Worm (Caenorhabditis elegans) whole organism, L4 larva: ENCODE measurements around the gene F17E5.2.
A peak's percentile ranks its signal among the peaks of the same experiment; 100 is the strongest.

Experiments
- D1046.2 ChIP-seq: fragments of 200-800 bp; sonication (Bioruptor generic); IDR thresholded peaks from 2 replicates; pipeline ENCODE4 v1.3.6; 2022; ENCODE audit warnings: missing genetic modification characterization, missing compliant biosample characterization
- F37D6.2 ChIP-seq: sonication (generic microtip); optimal IDR thresholded peaks from 2 replicates; lab custom pipeline; 2016; ENCODE audit warnings: mild to moderate bottlenecking, missing genetic modification characterization, missing compliant biosample characterization
- F44E2.7 ChIP-seq: fragments of 200-800 bp; sonication (Bioruptor generic); IDR thresholded peaks from 2 replicates; pipeline ENCODE4 v2.1.2; 2022; ENCODE audit warnings: missing genetic modification characterization, missing compliant biosample characterization
- R02D3.7 ChIP-seq: fragments of 150-350 bp; sonication (generic microtip); optimal IDR thresholded peaks from 3 replicates; lab custom pipeline; 2014; ENCODE audit warnings: missing biosample characterization, missing genetic modification characterization
- T20F7.1 ChIP-seq: fragments of 200-800 bp; sonication (Bioruptor generic); optimal IDR thresholded peaks from 2 replicates; lab custom pipeline; 2018; ENCODE audit warnings: mild to moderate bottlenecking, missing genetic modification characterization, missing compliant biosample characterization
- T26A8.4 ChIP-seq: fragments of 200-800 bp; sonication (Bioruptor generic); IDR thresholded peaks from 2 replicates; pipeline ENCODE4 v1.3.6; 2022; ENCODE audit warnings: missing genetic modification characterization, missing compliant biosample characterization
- Y105C5A.15 ChIP-seq: fragments of 200-800 bp; sonication (Bioruptor generic); IDR thresholded peaks from 2 replicates; pipeline ENCODE4 v1.3.6; 2022; ENCODE audit warnings: missing genetic modification characterization, missing compliant biosample characterization
- Y5F2A.4 ChIP-seq: fragments of 200-800 bp; sonication (Bioruptor generic); optimal IDR thresholded peaks from 2 replicates; lab custom pipeline; 2018; ENCODE audit warnings: mild to moderate bottlenecking, missing genetic modification characterization, missing compliant biosample characterization
- arid-1 ChIP-seq: fragments of 200-800 bp; sonication (Bioruptor generic); conservative IDR thresholded peaks from 2 replicates; pipeline ENCODE4 v1.3.6; 2022; ENCODE audit warnings: missing genetic modification reagents, missing genetic modification characterization, missing compliant biosample characterization
- attf-4 ChIP-seq: sonication (generic microtip); optimal IDR thresholded peaks from 3 replicates; lab custom pipeline; 2017; ENCODE audit warnings: missing biosample characterization, missing genetic modification characterization
- ceh-62 ChIP-seq: sonication (generic microtip); optimal IDR thresholded peaks from 2 replicates; lab custom pipeline; 2017; ENCODE audit warnings: missing biosample characterization, missing genetic modification characterization
- ceh-82 ChIP-seq: sonication (generic microtip); optimal IDR thresholded peaks from 2 replicates; lab custom pipeline; 2017; ENCODE audit warnings: missing biosample characterization, missing genetic modification characterization
- ces-1 ChIP-seq: fragments of 150-350 bp; sonication (generic microtip); optimal IDR thresholded peaks from 4 replicates; lab custom pipeline; 2014; ENCODE audit warnings: missing biosample characterization, missing genetic modification reagents, missing genetic modification characterization
- cey-2 ChIP-seq: sonication (generic microtip); optimal IDR thresholded peaks from 3 replicates; lab custom pipeline; 2017; ENCODE audit warnings: missing genetic modification characterization, mild to moderate bottlenecking, missing compliant biosample characterization, antibody characterized with exemption, borderline replicate concordance; ENCODE audit not compliant: insufficient read depth
- daf-16 ChIP-seq, 3 experiments: sonication (generic microtip); optimal IDR thresholded peaks; 2 replicates each; lab custom pipeline; 2016 to 2017; ENCODE audit warnings: missing genetic modification characterization in 3 of 3, missing genetic modification reagents in 3 of 3, mild to moderate bottlenecking in 2 of 3, missing compliant biosample characterization in 2 of 3, missing biosample characterization in 1 of 3, moderate library complexity in 1 of 3
- dmd-6 ChIP-seq: fragments of 200-800 bp; sonication (Bioruptor generic); IDR thresholded peaks from 2 replicates; pipeline ENCODE4 v1.3.6; 2022; ENCODE audit warnings: missing genetic modification reagents, missing genetic modification characterization, missing compliant biosample characterization
- egl-43 ChIP-seq: fragments of 200-800 bp; sonication (Bioruptor generic); IDR thresholded peaks from 2 replicates; pipeline ENCODE4 v1.3.6; 2022; ENCODE audit warnings: missing genetic modification reagents, missing genetic modification characterization, missing compliant biosample characterization
- fkh-10 ChIP-seq: fragments of 150-350 bp; optimal IDR thresholded peaks from 2 replicates; lab custom pipeline; 2014; ENCODE audit warnings: missing biosample characterization, missing genetic modification reagents, missing genetic modification characterization
- gei-8 ChIP-seq: fragments of 200-800 bp; sonication (Bioruptor generic); optimal IDR thresholded peaks from 2 replicates; lab custom pipeline; 2018; ENCODE audit warnings: mild to moderate bottlenecking, missing genetic modification characterization, missing compliant biosample characterization
- hlh-11 ChIP-seq: fragments of 200-800 bp; sonication (Bioruptor generic); optimal IDR thresholded peaks from 2 replicates; lab custom pipeline; 2018; ENCODE audit warnings: mild to moderate bottlenecking, missing genetic modification characterization, missing compliant biosample characterization
- hlh-30 ChIP-seq: sonication (generic microtip); optimal IDR thresholded peaks from 2 replicates; lab custom pipeline; 2017; ENCODE audit warnings: antibody characterized with exemption, mild to moderate bottlenecking, missing genetic modification characterization, missing compliant biosample characterization; ENCODE audit not compliant: insufficient read depth
- lin-15B ChIP-seq: fragments of 150-350 bp; sonication (generic microtip); optimal IDR thresholded peaks from 3 replicates; lab custom pipeline; 2014; ENCODE audit warnings: missing biosample characterization, missing genetic modification characterization
- lin-29 ChIP-seq: fragments of 200-800 bp; sonication (Bioruptor generic); IDR thresholded peaks from 2 replicates; pipeline ENCODE4 v1.3.6; 2022; ENCODE audit warnings: missing genetic modification reagents, missing genetic modification characterization, missing compliant biosample characterization
- lsy-2 ChIP-seq, 2 experiments: fragments of 150-350 bp in 1 of 2; sonication (generic microtip) in 1 of 2; optimal IDR thresholded peaks; 2 replicates each; lab custom pipeline; 2014 to 2017; ENCODE audit warnings: missing biosample characterization in 2 of 2, missing genetic modification characterization in 2 of 2
- madf-5 ChIP-seq, 2 experiments: fragments of 200-800 bp; sonication (Bioruptor generic); IDR thresholded peaks; 2 replicates each; pipeline ENCODE4 v1.3.6; 2022; ENCODE audit warnings: missing compliant biosample characterization in 2 of 2, missing genetic modification characterization in 2 of 2
- mdl-1 ChIP-seq, 2 experiments: fragments of 150-350 bp in 1 of 2; sonication (generic microtip) in 1 of 2; optimal IDR thresholded peaks; 2 replicates each; lab custom pipeline; 2014 to 2017; ENCODE audit warnings: missing biosample characterization in 2 of 2, missing genetic modification characterization in 2 of 2
- mdt-29 ChIP-seq: fragments of 200-800 bp; sonication (Bioruptor generic); IDR thresholded peaks from 2 replicates; pipeline ENCODE4 v1.3.6; 2022; ENCODE audit warnings: missing genetic modification reagents, missing genetic modification characterization, missing compliant biosample characterization
- mes-2 ChIP-seq: sonication (generic microtip); optimal IDR thresholded peaks from 2 replicates; lab custom pipeline; 2016; ENCODE audit warnings: missing genotype, mild to moderate bottlenecking, missing genetic modification characterization, missing compliant biosample characterization; ENCODE audit not compliant: poor library complexity, severe bottlenecking
- nhr-10 ChIP-seq: fragments of 150-350 bp; optimal IDR thresholded peaks from 2 replicates; lab custom pipeline; 2014; ENCODE audit warnings: missing biosample characterization, missing genetic modification characterization
- nhr-102 ChIP-seq: sonication (generic microtip); optimal IDR thresholded peaks from 2 replicates; lab custom pipeline; 2016; ENCODE audit warnings: mild to moderate bottlenecking, missing genetic modification characterization, moderate library complexity, missing compliant biosample characterization
- nhr-237 ChIP-seq: sonication (generic microtip); optimal IDR thresholded peaks from 2 replicates; lab custom pipeline; 2017; ENCODE audit warnings: missing biosample characterization, missing genetic modification characterization
- nhr-25 ChIP-seq: sonication (generic microtip); optimal IDR thresholded peaks from 2 replicates; lab custom pipeline; 2017; ENCODE audit warnings: missing genetic modification characterization, mild to moderate bottlenecking, missing compliant biosample characterization, antibody characterized with exemption, moderate library complexity, borderline replicate concordance; ENCODE audit not compliant: insufficient read depth
- nhr-28 ChIP-seq: fragments of 150-350 bp; optimal IDR thresholded peaks from 2 replicates; lab custom pipeline; 2014; ENCODE audit warnings: missing biosample characterization, missing genetic modification characterization
- nhr-41 ChIP-seq: fragments of 200-800 bp; sonication (Bioruptor generic); IDR thresholded peaks from 2 replicates; pipeline ENCODE4 v1.3.6; 2022; ENCODE audit warnings: missing genetic modification reagents, missing genetic modification characterization, missing compliant biosample characterization
- nhr-76 ChIP-seq: fragments of 150-350 bp; optimal IDR thresholded peaks from 2 replicates; lab custom pipeline; 2014; ENCODE audit warnings: missing biosample characterization, missing genetic modification characterization
- nhr-77 ChIP-seq: fragments of 150-350 bp; optimal IDR thresholded peaks from 2 replicates; lab custom pipeline; 2014; ENCODE audit warnings: missing biosample characterization, missing genetic modification characterization
- php-3 ChIP-seq: fragments of 200-800 bp; sonication (Bioruptor generic); IDR thresholded peaks from 2 replicates; pipeline ENCODE4 v1.3.6; 2022; ENCODE audit warnings: missing genetic modification reagents, missing genetic modification characterization, missing compliant biosample characterization
- sdz-12 ChIP-seq: fragments of 200-800 bp; sonication (Bioruptor generic); optimal IDR thresholded peaks from 2 replicates; lab custom pipeline; 2018; ENCODE audit warnings: mild to moderate bottlenecking, missing genetic modification characterization, missing compliant biosample characterization
- skn-1 ChIP-seq: fragments of 150-350 bp; optimal IDR thresholded peaks from 2 replicates; lab custom pipeline; 2014; ENCODE audit warnings: missing biosample characterization, missing genetic modification characterization
- unc-130 ChIP-seq: sonication (generic microtip); optimal IDR thresholded peaks from 2 replicates; lab custom pipeline; 2016; ENCODE audit warnings: missing genetic modification reagents, missing genetic modification characterization, missing compliant biosample characterization
- unc-39 ChIP-seq: sonication (generic microtip); optimal IDR thresholded peaks from 2 replicates; lab custom pipeline; 2017; ENCODE audit warnings: missing biosample characterization, missing genetic modification characterization
- unc-62 ChIP-seq, 3 experiments: fragments of 150-350 bp in 1 of 3; sonication (generic microtip); optimal IDR thresholded peaks in 2 of 3; peaks in 1 of 3; 1 replicate in 1 of 3; 2 replicates in 2 of 3; lab custom pipeline; 2014 to 2017; ENCODE audit warnings: missing biosample characterization in 3 of 3, missing genetic modification characterization in 3 of 3, missing genetic modification reagents in 3 of 3, missing genotype in 1 of 3
- vab-7 ChIP-seq: fragments of 200-800 bp; sonication (Bioruptor generic); IDR thresholded peaks from 2 replicates; pipeline ENCODE4 v1.3.6; 2022; ENCODE audit warnings: missing genetic modification reagents, missing genetic modification characterization, missing compliant biosample characterization
- zfp-3 ChIP-seq: fragments of 200-800 bp; sonication (Bioruptor generic); conservative IDR thresholded peaks from 2 replicates; pipeline ENCODE4 v1.3.6; 2022; ENCODE audit warnings: missing genetic modification reagents, missing genetic modification characterization, missing compliant biosample characterization
- ztf-11 ChIP-seq: fragments of 150-350 bp; optimal IDR thresholded peaks from 2 replicates; lab custom pipeline; 2014; ENCODE audit warnings: missing biosample characterization, missing genetic modification characterization

Gene F17E5.2

DNA sequence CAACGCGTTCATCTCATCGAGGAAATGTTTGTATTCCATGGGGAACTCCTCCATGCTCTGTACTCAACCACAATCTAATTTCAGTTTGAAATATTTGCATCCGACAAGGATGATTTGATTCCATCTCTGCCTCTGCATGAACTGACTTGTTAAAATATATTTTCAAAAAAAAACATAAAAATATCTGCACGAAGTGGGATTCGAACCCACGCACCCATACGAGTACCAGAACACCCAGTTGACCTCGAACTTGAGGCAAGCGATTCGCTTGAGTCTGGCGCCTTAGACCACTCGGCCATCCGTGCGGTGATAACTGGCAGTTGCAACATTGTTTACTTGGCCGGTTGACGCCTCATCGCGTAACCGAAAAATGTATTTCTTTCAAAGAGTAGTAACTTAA, 46.2 kb upstream of the F17E5.2 start (continued):
- TF ChIP-seq fkh-10 (GFP tag; lab: Kevin White, UChicago): no peak
- TF ChIP-seq gei-8 (GFP tag; lab: Kevin White, UChicago): no peak
- TF ChIP-seq lsy-2 (tag; optimal IDR thresholded peaks at IDR 0.05; lab: Kevin White, UChicago): no peak
- TF ChIP-seq nhr-77: no peak
- TF ChIP-seq lin-29: no peak
- no peak for TF ChIP-seq nhr-25 (tag; lab: Kevin White, UChicago)
- no peak for TF ChIP-seq nhr-237 (tag; lab: Kevin White, UChicago)
- TF ChIP-seq madf-5 (GFP tag; IDR thresholded peaks at IDR 0.05; lab: Robert Waterston, UW): no peak
- peak; percentile 52; the same call in 1 of the 2 replicates for TF ChIP-seq arid-1 (GFP tag; lab: Robert Waterston, UW)
- TF ChIP-seq unc-130 (GFP tag; lab: Kevin White, UChicago): peak; percentile 31
- TF ChIP-seq lin-15B (tag; lab: Kevin White, UChicago): no peak
- no peak for TF ChIP-seq ces-1 (GFP tag; lab: Kevin White, UChicago)
- TF ChIP-seq nhr-76 (tag; lab: Kevin White, UChicago): no peak
- no peak for TF ChIP-seq attf-4 (tag; lab: Kevin White, UChicago)
- TF ChIP-seq nhr-10 (tag; lab: Kevin White, UChicago): no peak
- TF ChIP-seq Y5F2A.4 (GFP tag; lab: Kevin White, UChicago): no peak
- TF ChIP-seq cey-2: no peak
- peak; percentile 88 for TF ChIP-seq vab-7 (GFP tag; lab: Robert Waterston, UW)
- TF ChIP-seq mdt-29 (GFP tag; lab: Robert Waterston, UW): no peak
- no peak; the same call in none of the 2 replicates for TF ChIP-seq egl-43 (GFP tag; lab: Robert Waterston, UW)
- no peak for TF ChIP-seq ceh-62 (tag; lab: Kevin White, UChicago)
- no peak for TF ChIP-seq R02D3.7 (tag; lab: Kevin White, UChicago)
- TF ChIP-seq sdz-12 (GFP tag; lab: Kevin White, UChicago): no peak
- no peak for TF ChIP-seq ceh-82
- TF ChIP-seq ztf-11 (tag; lab: Kevin White, UChicago): no peak
- no peak; the same call in 1 of the 2 replicates for TF ChIP-seq php-3 (GFP tag; lab: Robert Waterston, UW)
- TF ChIP-seq mdl-1 (tag; optimal IDR thresholded peaks at IDR 0.05; lab: Kevin White, UChicago): no peak
- TF ChIP-seq T20F7.1: no peak
- peak; percentile 56 for TF ChIP-seq nhr-28 (tag; lab: Kevin White, UChicago)
- TF ChIP-seq nhr-102 (tag; lab: Kevin White, UChicago): no peak
- TF ChIP-seq F44E2.7 (GFP tag; lab: Robert Waterston, UW): no peak
- no peak for TF ChIP-seq Y105C5A.15 (GFP tag; lab: Robert Waterston, UW)
- TF ChIP-seq zfp-3 (GFP tag; lab: Robert Waterston, UW): 0 out of 2 replicates have a peak, but pooled peaks have one; percentile 53
- TF ChIP-seq, all 104 proteins: peak for 35

DNA sequence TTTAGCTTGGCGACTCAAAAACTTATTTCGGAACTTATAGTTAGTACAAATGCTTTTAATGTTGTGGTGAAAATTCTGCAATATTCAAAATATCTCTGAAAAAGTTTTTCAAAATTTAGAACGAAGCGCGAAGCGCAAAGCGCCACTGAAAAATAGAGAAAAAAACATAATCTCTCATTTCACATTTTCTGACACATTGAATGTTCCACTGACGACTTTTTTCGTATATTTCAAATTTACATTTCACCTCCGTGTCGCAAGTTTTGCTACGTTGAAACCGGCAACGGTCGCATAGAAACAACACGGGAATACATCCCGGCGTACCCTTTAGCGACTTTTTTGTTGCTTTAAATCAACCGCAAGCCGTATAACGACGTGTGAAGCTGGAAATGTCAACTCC, 45.7 kb upstream of the F17E5.2 start, which contains the start of gene F42F12.14:
Gene F42F12.14, plus strand, starts transcription at position 301 of the 400 bp plus-strand sequence.
- TF ChIP-seq unc-62 (GFP tag; optimal IDR thresholded peaks at IDR 0.05 in 1 of 2; lab: Kevin White, UChicago) (peak in 1 of 2 experiments; percentile 74), unc-62 (tag; optimal IDR thresholded peaks at IDR 0.05; lab: Kevin White, UChicago) (no peak), T26A8.4 (GFP tag; lab: Robert Waterston, UW) (no peak), D1046.2 (GFP tag; lab: Robert Waterston, UW) (no peak)

DNA sequence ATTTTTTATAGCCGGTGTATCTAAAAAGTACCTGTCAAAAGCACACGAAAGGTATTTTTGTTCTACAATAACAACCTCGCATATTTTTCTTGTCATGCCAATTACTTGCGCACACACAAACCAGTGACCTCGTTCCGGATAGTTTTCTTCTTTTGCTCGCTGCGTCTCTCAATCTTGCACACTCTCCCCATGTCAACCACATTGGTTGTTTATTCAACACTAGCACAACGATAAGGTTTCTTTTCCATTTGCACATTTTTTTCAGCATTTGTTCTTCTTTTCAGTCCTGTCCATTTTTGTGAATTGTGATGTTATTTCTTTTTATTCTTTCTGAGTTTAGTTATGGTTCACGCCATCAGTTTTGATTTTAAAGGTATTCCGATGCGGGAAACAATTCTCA, 43.9 kb upstream of the F17E5.2 start, which contains the start of gene F42F12.3:
Gene F42F12.3, plus strand, starts transcription at position 372 of the 400 bp plus-strand sequence.
- no peak for TF ChIP-seq unc-62 (GFP tag; optimal IDR thresholded peaks at IDR 0.05 in 1 of 2; lab: Kevin White, UChicago)
- TF ChIP-seq unc-62 (tag; optimal IDR thresholded peaks at IDR 0.05; lab: Kevin White, UChicago): no peak
- TF ChIP-seq skn-1 (tag; lab: Kevin White, UChicago): no peak
- TF ChIP-seq mes-2 (tag; lab: Kevin White, UChicago): no peak
- no peak for TF ChIP-seq daf-16 (GFP tag; optimal IDR thresholded peaks at IDR 0.05; lab: Kevin White, UChicago)
- TF ChIP-seq daf-16 (tag; optimal IDR thresholded peaks at IDR 0.05; lab: Kevin White, UChicago): peak; percentile 87
- no peak for TF ChIP-seq mdt-29 (GFP tag; lab: Robert Waterston, UW)
- TF ChIP-seq F37D6.2 (tag; lab: Kevin White, UChicago): no peak
- TF ChIP-seq nhr-28 (tag; lab: Kevin White, UChicago): peak; percentile 21
- no peak for TF ChIP-seq nhr-41 (GFP tag; lab: Robert Waterston, UW)
- peak; percentile 10 for TF ChIP-seq hlh-30
- TF ChIP-seq hlh-11 (tag; lab: Kevin White, UChicago): peak; percentile 30
- TF ChIP-seq unc-39: no peak
- peak; percentile 20; the same call in 1 of the 2 replicates for TF ChIP-seq dmd-6 (GFP tag; lab: Robert Waterston, UW)
- TF ChIP-seq nhr-25 (tag; lab: Kevin White, UChicago): no peak
